Fruit fly (Drosophila melanogaster): ENCODE measurements around the gene Ccz1.

DNA sequence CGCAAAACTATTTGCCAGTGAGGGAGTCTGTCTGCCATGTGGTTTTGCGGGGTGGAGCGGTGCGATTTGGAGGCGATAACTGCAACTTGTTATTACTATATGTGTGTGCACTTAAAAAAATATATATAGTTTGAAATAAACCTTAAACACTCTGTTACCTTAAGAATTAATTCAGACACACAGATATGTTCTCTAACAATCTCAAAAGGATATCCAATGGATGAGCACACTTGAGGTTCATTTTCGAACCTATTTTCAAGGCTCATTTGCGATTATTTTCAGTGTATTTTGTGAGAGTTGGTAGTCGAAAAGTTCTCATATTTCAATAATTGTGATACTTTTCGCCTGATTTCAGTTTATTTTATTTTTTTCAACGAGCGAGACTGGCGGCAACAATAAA is 16.9 kb downstream of the Ccz1 start:
- TF ChIP-seq Hr78 (GFP tag; optimal IDR thresholded peaks at IDR 0.05) (no peak), sv (GFP tag; optimal IDR thresholded peaks at IDR 0.05) (no peak), pan (optimal IDR thresholded peaks at IDR 0.05) (no peak), N (GFP tag; optimal IDR thresholded peaks at IDR 0.05) (no peak), h (GFP tag; optimal IDR thresholded peaks at IDR 0.05) (no peak), rgr (GFP tag; optimal IDR thresholded peaks at IDR 0.05) (no peak), psq (GFP tag; optimal IDR thresholded peaks at IDR 0.05) (no peak), CG32264 (GFP tag; optimal IDR thresholded peaks at IDR 0.05) (no peak), Abd-B (GFP tag; optimal IDR thresholded peaks at IDR 0.05) (no peak), Dfd (GFP tag; optimal IDR thresholded peaks at IDR 0.05) (no peak), dsf (GFP tag; optimal IDR thresholded peaks at IDR 0.05; ENCODE audit: borderline replicate concordance) (no peak)

Measured in whole organism, wandering third instar larva.